Fruit fly (Drosophila melanogaster): ENCODE results near the gene CG11279.

DNA sequence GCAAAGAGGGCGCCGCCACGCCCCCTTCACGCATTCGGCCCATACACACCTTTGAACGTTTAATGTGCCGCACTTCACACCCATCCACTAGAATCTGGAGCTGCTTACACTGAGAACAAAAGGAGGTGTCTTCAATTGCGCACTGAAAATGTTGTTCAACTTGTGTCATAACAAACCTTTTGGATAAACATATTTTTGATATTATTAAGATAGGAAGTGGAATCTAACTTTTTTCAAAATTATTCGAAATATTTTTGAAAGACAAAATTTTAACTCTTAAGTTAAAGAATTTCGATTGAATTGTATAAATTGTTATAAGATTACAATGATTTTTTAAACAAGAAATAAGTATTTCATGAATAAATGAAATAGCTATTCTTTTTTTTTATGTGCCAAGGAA is 21.5 kb downstream of the CG11279 start:
- TF ChIP-seq HLH106 (tag; optimal IDR thresholded peaks at IDR 0.05) (no peak), Dfd (GFP tag; optimal IDR thresholded peaks at IDR 0.05) (no peak), CG32264 (GFP tag; optimal IDR thresholded peaks at IDR 0.05) (no peak), Rel (GFP tag; optimal IDR thresholded peaks at IDR 0.05) (no peak), Rel (tag; optimal IDR thresholded peaks at IDR 0.05) (no peak), GATAd (GFP tag; optimal IDR thresholded peaks at IDR 0.05) (no peak), Mio (GFP tag; optimal IDR thresholded peaks at IDR 0.05) (no peak), h (GFP tag; optimal IDR thresholded peaks at IDR 0.05) (no peak)
